Fruit fly (Drosophila melanogaster) whole organism, larva: ENCODE results near the gene Osi24.
A peak's percentile ranks its signal among the peaks of the same experiment; 100 is the strongest.

Experiments
- noc ChIP-seq: fragments of 200-800 bp; sonication (Bioruptor generic); optimal IDR thresholded peaks from 3 replicates; lab custom pipeline; 2019; ENCODE audit warnings: missing biosample characterization, mild to moderate bottlenecking, missing genetic modification characterization, moderate library complexity

The Osi24 gene

DNA sequence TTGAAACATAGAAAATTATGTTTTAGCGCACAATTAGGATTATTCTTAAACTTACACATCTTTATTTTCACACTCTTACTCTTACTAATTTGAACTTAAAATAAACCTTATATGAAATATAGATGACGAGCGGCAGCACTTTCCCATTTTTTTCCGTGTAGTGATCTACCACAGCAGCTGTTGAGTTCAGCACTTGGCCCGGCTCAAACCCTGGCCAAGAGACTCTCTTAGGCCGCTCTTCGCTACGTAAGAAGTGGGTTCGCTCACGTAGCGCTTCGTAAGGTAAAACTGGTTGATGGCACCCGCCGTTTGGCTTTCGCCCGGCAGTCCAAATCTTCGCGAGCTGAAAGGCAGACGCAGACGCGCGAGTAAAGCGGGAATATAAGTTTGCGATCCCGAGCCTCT, at the start of gene Osi24:
Gene Osi24 (plus strand): TSS at position 324 of the 405 bp plus-strand sequence.
- TF ChIP-seq noc (tag; lab: Kevin White, UChicago): peak; percentile 3

DNA sequence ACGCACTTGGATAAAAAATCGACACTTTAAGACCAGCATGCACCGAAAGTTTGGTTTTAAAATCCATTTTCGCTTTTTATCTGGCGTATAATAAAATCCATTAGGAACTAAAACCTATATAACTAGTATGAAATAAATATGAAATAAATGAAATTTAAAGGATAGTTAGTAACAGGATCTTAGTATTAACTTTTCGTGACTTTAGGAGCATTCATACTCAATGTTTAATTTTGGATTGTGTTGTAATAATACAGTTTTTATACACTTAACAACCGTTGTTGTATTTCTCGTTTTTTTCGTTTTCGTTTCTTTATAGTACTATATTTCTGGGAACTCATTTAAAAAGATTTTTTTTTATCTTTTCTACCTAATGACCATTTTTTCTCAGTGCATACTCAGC, 49.5 kb upstream of the Osi24 start:
- TF ChIP-seq noc (tag; lab: Kevin White, UChicago): no peak

DNA sequence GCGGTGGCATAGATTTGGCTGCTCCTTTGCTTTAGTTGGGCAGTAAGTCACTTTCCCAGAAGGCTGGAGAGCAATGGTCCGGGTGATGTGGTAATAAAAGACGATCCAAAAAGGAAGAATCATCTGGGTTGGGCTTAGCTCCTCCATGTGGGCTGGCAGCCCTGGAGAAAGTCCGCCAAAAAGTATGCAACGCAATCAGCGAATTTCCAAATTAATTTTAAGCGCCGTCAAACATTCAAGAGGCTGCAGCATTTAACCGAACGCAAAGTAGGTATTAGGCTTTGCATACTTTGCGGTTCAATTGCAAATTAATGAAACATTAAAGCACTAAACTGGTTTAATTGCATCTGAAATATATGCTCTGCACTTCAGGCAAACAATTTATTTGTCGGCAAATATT, 49.0 kb upstream of the Osi24 start:
- no peak for TF ChIP-seq noc (tag; lab: Kevin White, UChicago)

DNA sequence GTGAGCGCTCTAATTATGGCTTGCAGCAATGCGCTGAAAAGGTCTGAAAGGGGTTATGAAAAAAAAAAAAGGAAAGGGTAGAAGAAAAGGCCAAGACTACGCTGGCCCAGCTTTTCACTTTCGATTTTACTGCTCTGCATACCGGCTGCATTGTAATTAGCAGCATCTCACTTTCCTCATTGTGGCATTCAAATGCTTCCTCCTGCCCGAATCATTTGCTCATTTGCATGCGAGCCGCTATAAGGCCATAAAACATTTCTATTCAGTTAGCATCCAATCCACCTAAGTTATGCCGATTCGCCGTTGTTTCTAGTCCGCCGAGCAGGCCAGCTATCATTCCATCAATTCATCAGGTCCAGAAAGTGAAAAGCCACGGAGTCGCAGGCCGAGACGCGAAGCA, 45.0 kb upstream of the Osi24 start:
- TF ChIP-seq noc (tag; lab: Kevin White, UChicago): no peak

DNA sequence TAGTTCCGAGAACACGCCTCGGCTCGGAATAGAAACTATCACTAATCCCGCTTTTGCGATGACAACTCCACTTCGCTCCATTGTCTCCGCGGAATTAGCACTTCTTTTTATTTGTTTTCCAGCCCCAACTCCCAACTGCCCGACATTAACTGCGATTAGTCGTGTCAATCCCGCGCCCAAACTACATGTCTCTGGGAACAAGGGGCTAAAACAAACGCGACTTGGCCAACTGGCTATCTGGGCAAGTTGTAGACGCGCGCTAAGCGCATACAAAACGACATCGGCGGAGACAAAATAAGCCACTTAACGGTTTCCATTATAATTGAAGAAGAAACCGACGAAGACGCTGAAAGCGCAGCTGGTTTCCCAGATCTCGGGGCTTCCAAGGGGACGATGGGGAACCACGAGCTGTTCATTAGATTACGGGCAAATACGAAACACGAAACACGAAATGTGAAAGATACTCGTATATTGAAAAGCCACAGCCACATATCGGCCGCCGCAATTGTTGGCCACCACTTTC, 43.8 kb upstream of the Osi24 start:
- no peak for TF ChIP-seq noc (tag; lab: Kevin White, UChicago)

DNA sequence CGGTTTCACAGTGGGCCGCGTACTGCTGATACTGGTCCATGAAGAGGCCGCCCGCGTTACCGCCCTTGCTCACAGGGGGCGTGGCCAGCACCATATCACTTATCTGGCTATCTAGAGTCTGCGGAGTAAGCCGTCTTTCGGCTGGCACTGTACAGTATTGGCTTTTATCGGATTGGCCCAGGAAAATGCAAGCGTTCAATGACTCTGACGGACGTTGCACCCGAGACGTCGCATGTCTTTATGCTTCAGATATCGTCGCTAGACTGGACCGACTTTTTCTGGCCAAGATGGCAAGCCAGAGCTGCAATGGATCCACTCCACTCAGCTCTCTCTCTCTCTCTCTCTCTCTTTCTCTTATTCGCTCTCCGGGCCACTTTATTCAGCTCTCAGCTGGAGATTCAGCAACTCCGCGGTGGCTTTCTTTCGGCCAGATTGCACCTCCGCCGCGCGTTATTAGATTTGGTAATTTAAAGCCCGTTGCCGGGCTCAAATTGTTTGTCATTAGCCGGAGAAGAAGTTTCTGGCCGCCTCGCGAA, 41.6 kb upstream of the Osi24 start, which contains the start of gene CG31559:
Gene CG31559 (minus strand): TSS at position 273 of the 536 bp plus-strand sequence.
- no peak for TF ChIP-seq noc (tag; lab: Kevin White, UChicago)

DNA sequence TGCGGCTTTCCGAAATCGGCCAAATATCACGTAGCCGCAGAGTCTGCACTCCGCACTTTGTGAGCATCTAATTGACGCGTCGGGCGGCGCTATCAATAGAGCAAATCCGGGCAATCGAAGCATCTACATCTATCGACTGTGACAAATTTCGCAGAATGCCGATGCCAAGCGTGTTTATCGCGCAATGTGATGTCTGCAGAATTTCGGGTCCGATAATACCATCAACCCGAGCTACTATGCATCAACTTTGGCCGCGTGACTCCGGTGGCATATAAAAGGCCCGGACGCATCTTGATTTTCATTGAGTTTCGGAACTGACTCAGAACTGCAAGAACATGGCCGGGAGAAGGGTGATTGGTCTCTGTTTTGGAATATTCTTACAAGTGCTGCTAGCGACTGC, 31.4 kb upstream of the Osi24 start, which contains the start of gene CG1077:
Gene CG1077 (plus strand): TSS at position 301 of the 400 bp plus-strand sequence.
- no peak for TF ChIP-seq noc (tag; lab: Kevin White, UChicago)

DNA sequence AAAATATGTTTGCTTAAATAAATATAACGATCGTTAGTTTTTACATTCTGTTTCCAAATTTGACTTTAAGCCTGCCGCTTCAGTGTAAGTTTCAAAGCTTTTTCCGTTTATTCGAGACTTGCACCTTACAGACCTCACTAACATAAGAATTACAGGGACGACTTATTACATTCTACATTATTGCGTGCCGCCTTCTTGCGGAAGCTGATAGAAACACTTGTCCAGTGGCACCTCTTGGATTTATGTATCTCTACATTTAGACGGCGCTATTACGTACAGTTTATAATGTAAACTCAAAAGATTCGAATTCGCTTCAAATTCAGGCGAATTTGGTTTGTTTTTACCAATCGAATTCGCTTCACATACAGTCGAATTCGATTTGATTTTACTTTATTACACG, 27.9 kb upstream of the Osi24 start:
- TF ChIP-seq noc (tag; lab: Kevin White, UChicago): no peak

DNA sequence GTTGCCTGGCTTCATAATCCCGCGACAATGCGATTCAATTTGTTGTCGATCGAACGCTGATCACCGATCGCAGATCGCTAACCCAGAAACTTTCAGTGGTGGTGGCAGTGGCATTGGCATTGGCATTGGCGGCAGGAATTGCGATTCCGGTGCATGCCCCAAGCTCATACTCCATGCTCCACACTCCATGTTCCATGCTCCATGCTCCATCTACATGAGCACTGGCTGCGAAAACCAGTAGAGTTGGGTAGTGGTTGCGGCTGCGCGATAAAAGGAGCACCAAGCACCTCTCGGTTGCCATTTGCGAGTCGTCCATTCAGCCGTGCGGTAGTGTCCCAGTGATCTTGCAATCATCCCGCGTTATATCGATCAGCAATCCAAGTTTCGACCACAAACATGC, 25.4 kb upstream of the Osi24 start, which contains the start of gene Osi1:
Gene Osi1 (plus strand): TSS at position 301 of the 400 bp plus-strand sequence.
- TF ChIP-seq noc (tag; lab: Kevin White, UChicago): no peak

DNA sequence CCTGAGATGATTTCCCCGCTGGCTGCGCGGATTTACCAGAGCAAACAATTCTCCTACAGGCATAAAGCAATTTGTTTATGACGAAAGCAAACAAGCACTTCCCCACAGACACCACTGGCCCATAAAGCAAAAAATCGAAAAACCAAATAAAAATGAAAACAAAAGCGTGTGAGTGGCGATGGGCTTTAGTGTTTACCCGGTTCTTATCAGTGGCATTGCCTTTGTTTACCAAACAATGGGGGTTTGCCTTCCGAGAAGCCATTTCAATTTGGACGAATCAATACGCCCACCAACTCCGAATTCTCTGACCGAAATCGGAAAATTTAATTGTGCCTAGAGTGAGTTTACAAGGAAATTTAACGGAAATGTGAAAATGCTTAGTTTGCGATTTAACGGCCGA, 16.1 kb upstream of the Osi24 start:
- TF ChIP-seq noc (tag; lab: Kevin White, UChicago): no peak

DNA sequence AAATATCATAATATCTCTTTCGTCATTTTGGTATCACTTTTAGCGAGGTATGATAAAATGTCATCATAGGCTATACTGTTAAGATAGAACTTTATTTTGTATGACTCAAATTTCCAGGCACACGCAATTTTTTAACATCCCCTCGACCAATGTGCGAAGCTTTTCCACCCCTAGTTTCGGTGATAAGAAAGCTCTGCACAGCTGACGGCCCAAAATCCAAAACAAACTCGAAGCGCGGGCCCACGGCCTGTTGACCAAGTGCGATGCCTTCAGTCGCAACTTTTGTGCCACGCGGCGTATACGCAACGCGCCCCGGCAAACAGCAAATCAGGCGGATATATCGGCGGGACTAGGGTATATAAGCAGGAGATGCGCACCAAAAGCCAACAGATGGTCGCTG, 11.6 kb upstream of the Osi24 start, which contains the start of gene NPFR:
Gene NPFR (plus strand): TSS at position 301 of the 400 bp plus-strand sequence.
- no peak for TF ChIP-seq noc (tag; lab: Kevin White, UChicago)

DNA sequence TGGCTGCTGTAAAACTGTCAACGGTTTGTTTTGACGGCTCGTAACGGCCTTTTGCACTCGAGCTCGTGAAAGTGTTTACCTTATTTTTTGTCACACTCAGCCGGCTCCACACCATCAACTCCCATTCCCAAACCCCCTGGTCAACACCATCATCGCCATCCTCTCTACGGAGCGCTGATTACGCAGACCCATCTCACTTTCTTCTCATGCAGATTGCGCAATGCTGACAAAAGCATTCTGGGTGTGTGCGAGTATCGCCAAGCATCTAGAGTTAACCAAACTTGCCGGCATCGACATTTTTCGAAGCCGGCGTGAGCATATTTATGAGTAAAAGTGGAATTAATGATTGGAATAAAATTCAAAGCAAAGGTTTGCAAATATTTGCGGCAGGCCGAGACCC, 2.2 kb upstream of the Osi24 start:
- TF ChIP-seq noc (tag; lab: Kevin White, UChicago): no peak

DNA sequence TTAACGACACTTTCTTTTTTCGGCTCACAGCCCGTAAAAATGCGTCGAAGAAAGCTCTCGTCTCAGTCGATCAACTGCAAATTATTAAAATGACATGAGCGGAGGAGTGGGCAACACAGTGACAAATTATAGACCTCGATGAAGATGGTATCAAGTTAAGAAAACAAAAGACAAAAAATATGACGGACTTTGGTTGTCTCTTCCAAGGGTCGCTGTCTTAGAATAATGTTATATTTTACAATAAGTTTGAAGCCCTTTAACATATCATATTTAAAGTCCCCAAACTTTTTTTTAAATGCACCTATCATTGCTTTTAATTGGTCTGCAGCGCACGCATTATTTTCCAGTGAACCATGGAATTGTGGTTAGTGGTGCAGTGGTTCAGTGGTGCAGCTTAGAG, 1.1 kb downstream of the Osi24 start:
- TF ChIP-seq noc (tag; lab: Kevin White, UChicago): no peak

DNA sequence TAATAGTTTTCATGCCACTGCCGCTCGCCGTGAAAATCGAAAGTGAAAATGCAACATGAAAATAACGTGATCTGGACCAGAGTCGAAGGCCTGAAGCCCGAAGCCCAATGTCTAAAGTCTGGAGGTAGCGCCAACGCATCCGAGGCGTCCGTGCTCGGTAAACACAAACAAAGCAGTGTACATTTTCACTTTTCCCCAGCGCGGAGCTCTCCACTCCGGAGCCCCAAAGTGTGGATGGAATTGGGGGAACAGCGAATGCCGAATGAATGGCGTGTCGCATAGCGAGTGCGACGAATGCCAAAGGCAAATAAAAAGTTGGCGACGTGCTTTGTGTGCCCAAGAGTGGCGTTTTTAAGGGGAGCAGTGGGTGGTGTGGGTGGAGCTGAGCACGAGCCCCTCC, 4.4 kb downstream of the Osi24 start:
- TF ChIP-seq noc (tag; lab: Kevin White, UChicago): no peak

DNA sequence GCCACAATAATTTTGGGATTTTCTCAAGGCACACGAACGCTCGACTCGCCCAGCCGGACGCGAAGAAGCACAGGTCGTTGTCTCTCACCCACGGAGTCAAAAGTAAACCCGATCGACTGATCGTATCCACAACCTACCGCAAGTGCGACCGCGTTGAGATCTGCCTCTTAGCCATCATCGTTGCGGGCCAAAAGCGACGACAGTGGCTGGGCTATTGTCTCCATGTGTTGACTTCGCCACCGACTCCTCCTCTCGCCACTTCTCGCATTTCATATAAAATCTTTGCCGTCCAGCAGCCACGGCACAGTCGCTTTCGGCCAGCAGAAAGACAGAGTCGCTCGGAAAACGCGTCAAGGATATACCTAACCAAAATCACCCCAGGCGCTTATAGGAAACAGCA, 10.5 kb downstream of the Osi24 start, which contains the start of gene Osi2:
Gene Osi2 (plus strand): TSS at position 301 of the 400 bp plus-strand sequence.
- no peak for TF ChIP-seq noc (tag; lab: Kevin White, UChicago)

DNA sequence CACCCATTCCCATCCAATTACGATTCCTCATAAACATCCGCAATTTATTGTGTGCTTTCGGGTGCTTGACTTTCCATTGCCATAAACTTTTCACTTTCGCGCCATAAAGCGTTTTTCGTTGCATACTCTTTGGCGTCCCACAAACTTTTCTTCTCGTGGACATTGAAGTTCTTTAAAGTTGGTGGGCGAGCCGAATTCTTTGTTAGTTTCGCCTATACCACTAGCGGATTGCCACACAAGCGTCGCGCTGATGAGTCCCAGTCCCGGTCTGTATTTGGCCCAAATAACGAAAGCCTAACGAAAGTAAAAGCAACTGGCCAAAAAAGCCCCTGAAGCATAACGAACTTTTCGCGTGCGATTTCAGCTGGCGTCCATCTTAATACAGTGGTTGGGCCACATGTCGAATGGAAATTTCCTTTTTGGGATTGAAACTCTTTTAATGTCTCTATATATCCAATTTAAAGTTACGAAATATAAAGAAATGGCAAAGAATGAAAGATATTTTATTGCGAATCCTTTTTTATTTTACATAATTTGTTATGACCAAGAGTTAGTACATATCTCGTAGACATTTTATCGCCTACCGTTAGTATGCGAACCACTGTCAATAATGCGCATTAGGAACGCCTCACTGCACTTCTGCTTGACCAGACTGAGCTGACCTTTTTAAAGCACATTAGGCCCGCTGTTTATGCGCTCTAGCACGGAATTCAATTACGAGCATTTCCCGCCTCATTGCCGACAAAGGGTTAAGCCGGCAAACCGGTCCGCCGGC, 11.8 kb downstream of the Osi24 start:
- TF ChIP-seq noc (tag; lab: Kevin White, UChicago): no peak

DNA sequence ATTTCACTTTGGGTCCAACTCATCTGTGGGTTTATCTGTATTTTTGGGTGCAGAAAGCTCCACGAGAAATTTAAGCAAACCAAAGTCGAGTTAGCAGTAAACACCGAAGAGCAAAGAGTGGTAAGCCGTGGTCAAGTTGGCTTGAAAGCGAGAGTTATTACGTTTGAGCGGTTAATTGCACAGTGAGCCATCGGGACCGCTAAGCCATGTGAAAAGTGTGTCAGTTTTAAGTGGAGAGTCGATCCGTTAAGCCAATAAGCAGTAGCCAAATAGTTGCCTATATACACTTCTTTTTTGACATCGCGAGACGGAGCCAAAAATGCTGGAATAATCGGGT, 12.4 kb downstream of the Osi24 start:
- TF ChIP-seq noc (tag; lab: Kevin White, UChicago): no peak
